Fruit fly (Drosophila melanogaster) whole organism, embryonic: ENCODE measurements around the gene CG2278.
A peak's percentile ranks its signal among the peaks of the same experiment; 100 is the strongest.

Experiments used
- Atf-2 ChIP-seq: fragments of 200-800 bp; sonication (Bioruptor generic); optimal IDR thresholded peaks from 2 replicates; lab custom pipeline; 2016; ENCODE audit warnings: missing biosample characterization, missing genetic modification characterization
- B-H2 ChIP-seq: fragments of 200-800 bp; sonication (Bioruptor generic); optimal IDR thresholded peaks from 2 replicates; lab custom pipeline; 2018; ENCODE audit warnings: missing biosample characterization, mild to moderate bottlenecking, missing genetic modification characterization
- Blimp-1 ChIP-seq: fragments of 200-800 bp; sonication (Bioruptor generic); optimal IDR thresholded peaks from 3 replicates; lab custom pipeline; 2018; ENCODE audit warnings: missing biosample characterization, missing genetic modification characterization, mild to moderate bottlenecking, moderate library complexity, missing genetic modification reagents
- CG10431 ChIP-seq: fragments of 200-800 bp; sonication (Bioruptor generic); optimal IDR thresholded peaks from 3 replicates; lab custom pipeline; 2018; ENCODE audit warnings: missing biosample characterization, mild to moderate bottlenecking, missing genetic modification characterization
- CG11696 ChIP-seq: fragments of 200-800 bp; sonication (Bioruptor generic); IDR thresholded peaks from 2 replicates; pipeline ENCODE4 v1.3.6; 2022; ENCODE audit warnings: missing biosample characterization, missing genetic modification characterization
- CG13424 ChIP-seq: fragments of 200-800 bp; sonication (Bioruptor generic); optimal IDR thresholded peaks from 2 replicates; lab custom pipeline; 2019; ENCODE audit warnings: missing biosample characterization, mild to moderate bottlenecking, missing genetic modification characterization, moderate library complexity
- CG15269 ChIP-seq: fragments of 200-800 bp; sonication (Bioruptor generic); optimal IDR thresholded peaks from 2 replicates; lab custom pipeline; 2018; ENCODE audit warnings: missing biosample characterization, mild to moderate bottlenecking, missing genetic modification characterization, moderate library complexity
- CG15696 ChIP-seq: fragments of 200-800 bp; sonication (Bioruptor generic); optimal IDR thresholded peaks from 2 replicates; lab custom pipeline; 2019; ENCODE audit warnings: missing biosample characterization, mild to moderate bottlenecking, missing genetic modification characterization, moderate library complexity
- CG16815 ChIP-seq: fragments of 200-800 bp; sonication (Bioruptor generic); optimal IDR thresholded peaks from 3 replicates; lab custom pipeline; 2017; ENCODE audit warnings: missing biosample characterization, mild to moderate bottlenecking, missing genetic modification characterization
- CG32767 ChIP-seq: fragments of 200-800 bp; sonication (Bioruptor generic); IDR thresholded peaks from 2 replicates; pipeline ENCODE4 v1.3.6; 2022; ENCODE audit warnings: missing biosample characterization, missing genetic modification characterization
- CG6175 ChIP-seq: fragments of 200-800 bp; sonication (Bioruptor generic); IDR thresholded peaks from 3 replicates; pipeline ENCODE4 v1.3.6; 2022; ENCODE audit warnings: missing biosample characterization, missing genetic modification characterization
- CG7556 ChIP-seq: fragments of 200-800 bp; sonication (Bioruptor generic); optimal IDR thresholded peaks from 2 replicates; lab custom pipeline; 2017; ENCODE audit warnings: missing biosample characterization, mild to moderate bottlenecking, missing genetic modification characterization
- CG7963 ChIP-seq: fragments of 200-800 bp; sonication (Bioruptor generic); IDR thresholded peaks from 3 replicates; pipeline ENCODE4 v1.3.6; 2022; ENCODE audit warnings: missing biosample characterization, missing genetic modification characterization; ENCODE audit not compliant: partially characterized antibody
- CG9609 ChIP-seq: fragments of 200-800 bp; sonication (Bioruptor generic); optimal IDR thresholded peaks from 3 replicates; lab custom pipeline; 2016; ENCODE audit warnings: missing biosample characterization, missing genetic modification characterization
- Camta ChIP-seq: fragments of 200-800 bp; sonication (Bioruptor generic); optimal IDR thresholded peaks from 2 replicates; lab custom pipeline; 2016; ENCODE audit warnings: missing biosample characterization, missing genetic modification characterization
- Dip3 ChIP-seq: fragments of 200-800 bp; sonication (Bioruptor generic); optimal IDR thresholded peaks from 3 replicates; lab custom pipeline; 2016; ENCODE audit warnings: missing biosample characterization, missing genetic modification characterization
- Hand ChIP-seq: fragments of 200-800 bp; sonication (Bioruptor generic); optimal IDR thresholded peaks from 2 replicates; lab custom pipeline; 2017; ENCODE audit warnings: mild to moderate bottlenecking, missing biosample characterization, missing genetic modification reagents, missing genetic modification characterization
- Lhr ChIP-seq: fragments of 200-800 bp; sonication (Bioruptor generic); optimal IDR thresholded peaks from 3 replicates; lab custom pipeline; 2017; ENCODE audit warnings: mild to moderate bottlenecking, missing biosample characterization, missing genetic modification reagents, missing genetic modification characterization
- MESR4 ChIP-seq: fragments of 200-800 bp; sonication (Bioruptor generic); optimal IDR thresholded peaks from 2 replicates; lab custom pipeline; 2018; ENCODE audit warnings: missing biosample characterization, mild to moderate bottlenecking, missing genetic modification characterization, moderate library complexity
- NC2α ChIP-seq: fragments of 200-800 bp; sonication (Bioruptor generic); optimal IDR thresholded peaks from 2 replicates; lab custom pipeline; 2016; ENCODE audit warnings: missing biosample characterization, missing genetic modification characterization
- NC2β ChIP-seq: fragments of 200-800 bp; sonication (Bioruptor generic); optimal IDR thresholded peaks from 2 replicates; lab custom pipeline; 2016; ENCODE audit warnings: missing biosample characterization, missing genetic modification characterization
- Nf-YB ChIP-seq: fragments of 200-800 bp; sonication (Bioruptor generic); optimal IDR thresholded peaks from 3 replicates; lab custom pipeline; 2019; ENCODE audit warnings: missing biosample characterization, mild to moderate bottlenecking, missing genetic modification characterization, moderate library complexity
- Oli ChIP-seq: fragments of 200-800 bp; sonication (Bioruptor generic); optimal IDR thresholded peaks from 2 replicates; lab custom pipeline; 2018; ENCODE audit warnings: missing biosample characterization, mild to moderate bottlenecking, missing genetic modification characterization, moderate library complexity
- Ptx1 ChIP-seq: fragments of 200-800 bp; sonication (Bioruptor generic); IDR thresholded peaks from 2 replicates; pipeline ENCODE4 v1.3.6; 2022; ENCODE audit warnings: missing biosample characterization, missing genetic modification characterization
- Spps ChIP-seq: fragments of 200-800 bp; sonication (Bioruptor generic); optimal IDR thresholded peaks from 2 replicates; lab custom pipeline; 2018; ENCODE audit warnings: missing biosample characterization, mild to moderate bottlenecking, missing genetic modification characterization
- al ChIP-seq: fragments of 200-800 bp; sonication (Bioruptor generic); IDR thresholded peaks from 2 replicates; pipeline ENCODE4 v1.3.6; 2022; ENCODE audit warnings: missing biosample characterization, missing genetic modification characterization
- bowl ChIP-seq: fragments of 200-800 bp; sonication (Bioruptor generic); IDR thresholded peaks from 2 replicates; pipeline ENCODE4 v1.3.6; 2022; ENCODE audit warnings: missing biosample characterization, missing genetic modification characterization
- cas ChIP-seq: fragments of 200-800 bp; sonication (Bioruptor generic); IDR thresholded peaks from 2 replicates; pipeline ENCODE4 v1.3.6; 2022; ENCODE audit warnings: missing biosample characterization, missing genetic modification characterization
- caup ChIP-seq: fragments of 200-800 bp; sonication (Bioruptor generic); optimal IDR thresholded peaks from 3 replicates; lab custom pipeline; 2017; ENCODE audit warnings: missing biosample characterization, mild to moderate bottlenecking, missing genetic modification characterization, moderate library complexity; ENCODE audit not compliant: severe bottlenecking
- da ChIP-seq: fragments of 200-800 bp; sonication (Bioruptor generic); optimal IDR thresholded peaks from 2 replicates; lab custom pipeline; 2016; ENCODE audit warnings: missing biosample characterization, missing genetic modification characterization
- en ChIP-seq: fragments of 200-800 bp; sonication (Bioruptor generic); optimal IDR thresholded peaks from 2 replicates; lab custom pipeline; 2016; ENCODE audit warnings: missing biosample characterization, missing genetic modification characterization
- eve ChIP-seq, 2 experiments: fragments of >200 bp; optimal IDR thresholded peaks; 2 replicates each; lab custom pipeline; 2017; ENCODE audit warnings: missing biosample characterization in 2 of 2, missing genetic modification characterization in 2 of 2
- ftz-f1 ChIP-seq: fragments of 200-800 bp; sonication (Bioruptor generic); optimal IDR thresholded peaks from 2 replicates; lab custom pipeline; 2016; ENCODE audit warnings: missing biosample characterization, missing genetic modification characterization
- gcm2 ChIP-seq: fragments of 200-800 bp; sonication (Bioruptor generic); optimal IDR thresholded peaks from 2 replicates; lab custom pipeline; 2016; ENCODE audit warnings: missing biosample characterization, missing genetic modification characterization
- grau ChIP-seq: fragments of 200-800 bp; optimal IDR thresholded peaks from 3 replicates; lab custom pipeline; 2019; ENCODE audit warnings: missing biosample characterization, mild to moderate bottlenecking, missing genetic modification characterization, moderate library complexity
- gro ChIP-seq: fragments of 200-800 bp; sonication (Bioruptor generic); optimal IDR thresholded peaks from 2 replicates; lab custom pipeline; 2016; ENCODE audit warnings: missing biosample characterization, missing genetic modification characterization
- hb ChIP-seq: fragments of 200-800 bp; sonication (Bioruptor generic); IDR thresholded peaks from 3 replicates; pipeline ENCODE4 v1.3.6; 2022; ENCODE audit warnings: missing biosample characterization, missing genetic modification characterization; ENCODE audit not compliant: partially characterized antibody
- lilli ChIP-seq: fragments of 200-800 bp; sonication (Bioruptor generic); optimal IDR thresholded peaks from 3 replicates; lab custom pipeline; 2016; ENCODE audit warnings: missing biosample characterization, missing genetic modification characterization
- lov ChIP-seq, 2 experiments: fragments of 200-800 bp in 1 of 2; fragments of >200 bp in 1 of 2; sonication (Bioruptor generic) in 1 of 2; IDR thresholded peaks in 1 of 2; optimal IDR thresholded peaks in 1 of 2; 2 replicates in 1 of 2; 3 replicates in 1 of 2; pipeline versions ENCODE4 v1.3.6 to Lab custom; 2017 to 2022; ENCODE audit warnings: missing biosample characterization in 1 of 2, missing genetic modification characterization in 1 of 2
- onecut ChIP-seq: fragments of 200-800 bp; sonication (Bioruptor generic); IDR thresholded peaks from 2 replicates; pipeline ENCODE4 v1.3.6; 2022; ENCODE audit warnings: missing biosample characterization, missing genetic modification characterization
- pita ChIP-seq: fragments of 200-800 bp; sonication (Bioruptor generic); optimal IDR thresholded peaks from 2 replicates; lab custom pipeline; 2017; ENCODE audit warnings: missing biosample characterization, mild to moderate bottlenecking, missing genetic modification characterization
- prd ChIP-seq, 3 experiments: fragments of >200 bp in 2 of 3; fragments of 200-800 bp in 1 of 3; sonication (Bioruptor generic) in 1 of 3; optimal IDR thresholded peaks in 2 of 3; IDR thresholded peaks in 1 of 3; 2 replicates in 2 of 3; 3 replicates in 1 of 3; pipeline versions ENCODE4 v1.3.6 to Lab custom; 2017 to 2022; ENCODE audit warnings: missing biosample characterization in 1 of 3, missing genetic modification characterization in 1 of 3
- sc ChIP-seq, 3 experiments: fragments of >200 bp in 2 of 3; fragments of 200-800 bp in 1 of 3; sonication (Bioruptor generic) in 1 of 3; optimal IDR thresholded peaks; 2 replicates in 2 of 3; 3 replicates in 1 of 3; lab custom pipeline; 2017; ENCODE audit warnings: mild to moderate bottlenecking in 1 of 3, missing biosample characterization in 1 of 3, missing genetic modification characterization in 1 of 3, missing genetic modification reagents in 1 of 3
- sens ChIP-seq: fragments of 200-800 bp; sonication (Bioruptor generic); peaks from one replicate; lab custom pipeline; 2016; ENCODE audit warnings: missing biosample characterization, missing genetic modification characterization
- sens-2 ChIP-seq: fragments of 200-800 bp; sonication (Bioruptor generic); IDR thresholded peaks from 2 replicates; pipeline ENCODE4 v1.3.6; 2022; ENCODE audit warnings: missing biosample characterization, missing genetic modification characterization
- sisA ChIP-seq: fragments of 200-800 bp; sonication (Bioruptor generic); IDR thresholded peaks from 2 replicates; pipeline ENCODE4 v1.3.6; 2022; ENCODE audit warnings: missing biosample characterization, missing genetic modification characterization
- tll ChIP-seq, 2 experiments: fragments of 200-800 bp in 1 of 2; fragments of >200 bp in 1 of 2; sonication (Bioruptor generic) in 1 of 2; optimal IDR thresholded peaks; 2 replicates each; lab custom pipeline; 2017 to 2019; ENCODE audit warnings: missing biosample characterization in 2 of 2, missing genetic modification characterization in 2 of 2, mild to moderate bottlenecking in 1 of 2, moderate library complexity in 1 of 2
- vvl ChIP-seq: fragments of 200-800 bp; sonication (Bioruptor generic); IDR thresholded peaks from 2 replicates; pipeline ENCODE4 v1.3.6; 2022; ENCODE audit warnings: missing biosample characterization, missing genetic modification characterization

Gene CG2278

dm6 chrX:8202724-8203362, 32.8 kb upstream of the CG2278 start (continued):
- TF ChIP-seq Lhr: no peak
- no peak for TF ChIP-seq NC2β (GFP tag; lab: Kevin White, UChicago)
- TF ChIP-seq CG16815: no peak
- TF ChIP-seq CG15269 (tag; lab: Kevin White, UChicago): peak; percentile 19
- TF ChIP-seq Ptx1: peak; percentile 38; the same call in 1 of the 2 replicates
- no peak for TF ChIP-seq al
- peak; percentile 0 for TF ChIP-seq Dip3 (GFP tag; lab: Kevin White, UChicago)
- TF ChIP-seq pita (GFP tag; lab: Kevin White, UChicago): no peak
- peak; percentile 41 for TF ChIP-seq CG13424
- TF ChIP-seq Spps (tag; lab: Kevin White, UChicago): no peak
- TF ChIP-seq MESR4 (GFP tag; lab: Kevin White, UChicago): no peak
- no peak for TF ChIP-seq prd (optimal IDR thresholded peaks at IDR 0.05; lab: Kevin White, UChicago)
- TF ChIP-seq prd (GFP tag; IDR thresholded peaks at IDR 0.05; lab: Robert Waterston, UW): peak; percentile 29; the same call in 1 of the 3 replicates
- no peak for TF ChIP-seq bowl (GFP tag; lab: Robert Waterston, UW)
- TF ChIP-seq CG32767 (GFP tag; lab: Robert Waterston, UW): no peak
- no peak for TF ChIP-seq onecut (GFP tag; lab: Robert Waterston, UW)
- no peak for TF ChIP-seq ftz-f1 (GFP tag; lab: Kevin White, UChicago)
- no peak for TF ChIP-seq CG15696 (tag; lab: Kevin White, UChicago)
- no peak for TF ChIP-seq lov (optimal IDR thresholded peaks at IDR 0.05; lab: Kevin White, UChicago)
- TF ChIP-seq lov (GFP tag; IDR thresholded peaks at IDR 0.05; lab: Robert Waterston, UW): no peak
- no peak for TF ChIP-seq sens-2 (GFP tag; lab: Robert Waterston, UW)
- TF ChIP-seq CG11696 (GFP tag; lab: Robert Waterston, UW): no peak
- TF ChIP-seq hb (GFP tag; lab: Robert Waterston, UW): no peak
- TF ChIP-seq Blimp-1 (GFP tag; lab: Kevin White, UChicago): peak; percentile 29
- TF ChIP-seq CG10431: no peak
- TF ChIP-seq sc (optimal IDR thresholded peaks at IDR 0.05; lab: Kevin White, UChicago): no peak
- TF ChIP-seq sc (GFP tag; optimal IDR thresholded peaks at IDR 0.05; lab: Kevin White, UChicago): no peak
- TF ChIP-seq CG9609: no peak
- TF ChIP-seq Camta (GFP tag; lab: Kevin White, UChicago): peak; percentile 35
- no peak for TF ChIP-seq tll (GFP tag; optimal IDR thresholded peaks at IDR 0.05; lab: Kevin White, UChicago)
- TF ChIP-seq Atf-2 (GFP tag; lab: Kevin White, UChicago): no peak
- TF ChIP-seq CG7963 (GFP tag; lab: Robert Waterston, UW): no peak
- peak; percentile 35 for TF ChIP-seq sens (GFP tag; lab: Kevin White, UChicago)
- TF ChIP-seq Hand (GFP tag; lab: Kevin White, UChicago): no peak
- TF ChIP-seq caup (GFP tag; lab: Kevin White, UChicago): no peak
- no peak for TF ChIP-seq cas (GFP tag; lab: Robert Waterston, UW)
- no peak for TF ChIP-seq CG6175
- TF ChIP-seq B-H2 (GFP tag; lab: Kevin White, UChicago): no peak
- TF ChIP-seq Oli (tag; lab: Kevin White, UChicago): peak; percentile 37
- TF ChIP-seq en: no peak
- TF ChIP-seq vvl (GFP tag; lab: Robert Waterston, UW): peak; percentile 10; the same call in 1 of the 2 replicates
- no peak for TF ChIP-seq eve (GFP tag; optimal IDR thresholded peaks at IDR 0.05; lab: Kevin White, UChicago)
- no peak for TF ChIP-seq da
- TF ChIP-seq grau: peak; percentile 34
- 0 out of 2 replicates have a peak, but pooled peaks have one; percentile 7 for TF ChIP-seq sisA (GFP tag; lab: Robert Waterston, UW)
- no peak for TF ChIP-seq Nf-YB (GFP tag; lab: Kevin White, UChicago)
- no peak for TF ChIP-seq NC2α (GFP tag; lab: Kevin White, UChicago)
- TF ChIP-seq CG7556 (GFP tag; lab: Kevin White, UChicago): peak; percentile 53
- no peak for TF ChIP-seq gcm2 (GFP tag; lab: Kevin White, UChicago)
- TF ChIP-seq gro (GFP tag; lab: Kevin White, UChicago): no peak
- TF ChIP-seq lilli (GFP tag; lab: Kevin White, UChicago): peak; percentile 4
